Fruit fly (Drosophila melanogaster): ENCODE results near the gene eIF2alpha.

DNA sequence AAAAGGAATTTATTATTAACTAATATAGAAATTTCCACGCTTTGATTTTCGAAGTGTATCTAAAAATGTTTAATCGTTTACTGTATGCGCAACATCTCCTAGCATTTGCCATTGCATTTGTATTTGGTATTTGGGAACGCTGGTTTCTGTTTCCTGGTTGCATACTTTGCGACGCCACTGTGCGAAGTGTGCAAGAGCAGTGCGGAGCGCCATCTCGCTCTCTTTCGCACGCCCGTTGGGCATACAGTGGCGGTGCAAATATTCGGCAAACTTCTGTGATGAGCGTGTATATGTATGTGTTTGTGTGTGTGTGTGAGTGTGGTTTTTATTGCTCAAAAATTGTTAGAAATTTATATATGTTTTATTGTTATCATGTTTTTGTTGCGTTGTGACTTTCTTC is 11.8 kb upstream of the eIF2alpha start:
- TF ChIP-seq psq (optimal IDR thresholded peaks at IDR 0.05) (no peak), h (optimal IDR thresholded peaks at IDR 0.05) (no peak), insv (optimal IDR thresholded peaks at IDR 0.05) (no peak), Sin3A (optimal IDR thresholded peaks at IDR 0.05) (no peak), ttk (optimal IDR thresholded peaks at IDR 0.05) (no peak)

Data from Kc167 (cell line).